Worm (Caenorhabditis elegans) whole organism, L2 larva: ENCODE measurements around the gene nmat-1.

ENCODE experiments used
- C34F6.9 ChIP-seq: fragments of 150-350 bp; optimal IDR thresholded peaks from 2 replicates; lab custom pipeline; 2014; ENCODE audit warnings: missing biosample characterization, missing genetic modification characterization
- F13H6.1 ChIP-seq: sonication (generic microtip); optimal IDR thresholded peaks from 2 replicates; lab custom pipeline; 2016; ENCODE audit warnings: missing genetic modification characterization, missing compliant biosample characterization
- R02D3.7 ChIP-seq: fragments of 150-350 bp; optimal IDR thresholded peaks from 2 replicates; lab custom pipeline; 2014; ENCODE audit warnings: missing biosample characterization, missing genetic modification characterization
- Y55F3AM.14 ChIP-seq: fragments of 200-800 bp; sonication (Bioruptor generic); optimal IDR thresholded peaks from 2 replicates; lab custom pipeline; 2018; ENCODE audit warnings: mild to moderate bottlenecking, missing genetic modification characterization, missing compliant biosample characterization
- ZK546.5 ChIP-seq: sonication (generic microtip); optimal IDR thresholded peaks from 2 replicates; lab custom pipeline; 2017; ENCODE audit warnings: missing biosample characterization, missing genetic modification characterization
- alr-1 ChIP-seq: fragments of 150-350 bp; optimal IDR thresholded peaks from 2 replicates; lab custom pipeline; 2014; ENCODE audit warnings: missing biosample characterization, missing genetic modification characterization
- aly-2 ChIP-seq: fragments of 150-350 bp; optimal IDR thresholded peaks from 2 replicates; lab custom pipeline; 2014; ENCODE audit warnings: missing biosample characterization, missing genetic modification characterization
- ama-1 ChIP-seq: fragments of 150-350 bp; optimal IDR thresholded peaks from 2 replicates; lab custom pipeline; 2018; ENCODE audit warnings: inconsistent platforms
- blmp-1 ChIP-seq: sonication (generic microtip); optimal IDR thresholded peaks from 2 replicates; lab custom pipeline; 2017; ENCODE audit warnings: missing genetic modification characterization, mild to moderate bottlenecking, missing compliant biosample characterization, antibody characterized with exemption, moderate library complexity; ENCODE audit not compliant: insufficient read depth
- ceh-16 ChIP-seq: fragments of 150-350 bp; optimal IDR thresholded peaks from 2 replicates; lab custom pipeline; 2014; ENCODE audit warnings: missing biosample characterization, missing genetic modification characterization
- ceh-82 ChIP-seq: fragments of 150-350 bp; optimal IDR thresholded peaks from 2 replicates; lab custom pipeline; 2014; ENCODE audit warnings: missing biosample characterization, missing genetic modification characterization
- crh-2 ChIP-seq: sonication (generic microtip); optimal IDR thresholded peaks from 2 replicates; lab custom pipeline; 2017; ENCODE audit warnings: missing biosample characterization, missing genetic modification characterization
- dmd-4 ChIP-seq: sonication (generic microtip); optimal IDR thresholded peaks from 2 replicates; lab custom pipeline; 2017; ENCODE audit warnings: missing biosample characterization, missing genetic modification characterization
- egl-27 ChIP-seq: sonication (generic microtip); optimal IDR thresholded peaks from 3 replicates; lab custom pipeline; 2017; ENCODE audit warnings: missing biosample characterization, missing genetic modification reagents, missing genetic modification characterization
- elt-1 ChIP-seq: fragments of 150-350 bp; optimal IDR thresholded peaks from 2 replicates; lab custom pipeline; 2014; ENCODE audit warnings: missing biosample characterization, missing genetic modification characterization
- elt-3 ChIP-seq: sonication (generic microtip); optimal IDR thresholded peaks from 2 replicates; lab custom pipeline; 2017; ENCODE audit warnings: missing biosample characterization, missing genetic modification characterization
- fos-1 ChIP-seq: fragments of 150-350 bp; optimal IDR thresholded peaks from 2 replicates; lab custom pipeline; 2014; ENCODE audit warnings: missing biosample characterization, missing genetic modification characterization
- gmeb-1 ChIP-seq: fragments of 150-350 bp; optimal IDR thresholded peaks from 2 replicates; lab custom pipeline; 2014; ENCODE audit warnings: missing biosample characterization, missing genetic modification characterization
- lin-11 ChIP-seq: fragments of 150-350 bp; sonication (generic microtip); optimal IDR thresholded peaks from 2 replicates; lab custom pipeline; 2014; ENCODE audit warnings: missing biosample characterization, missing genetic modification characterization, inconsistent platforms, mixed read lengths
- lin-13 ChIP-seq: fragments of 150-350 bp; optimal IDR thresholded peaks from 2 replicates; lab custom pipeline; 2014; ENCODE audit warnings: missing biosample characterization, missing genetic modification reagents, missing genetic modification characterization
- lin-39 ChIP-seq: fragments of 150-350 bp; optimal IDR thresholded peaks from 2 replicates; lab custom pipeline; 2014; ENCODE audit warnings: missing biosample characterization, missing genetic modification reagents, missing genetic modification characterization
- lsy-2 ChIP-seq, 2 experiments: fragments of 150-350 bp in 1 of 2; sonication (generic microtip) in 1 of 2; optimal IDR thresholded peaks; 2 replicates each; lab custom pipeline; 2014 to 2017; ENCODE audit warnings: missing biosample characterization in 2 of 2, missing genetic modification characterization in 2 of 2
- mab-5 ChIP-seq: fragments of 150-350 bp; optimal IDR thresholded peaks from 2 replicates; lab custom pipeline; 2014; ENCODE audit warnings: missing biosample characterization, missing genetic modification characterization
- mbf-1 ChIP-seq: sonication (generic microtip); optimal IDR thresholded peaks from 2 replicates; lab custom pipeline; 2017; ENCODE audit warnings: missing biosample characterization, missing genetic modification characterization
- mdl-1 ChIP-seq, 2 experiments: fragments of 150-350 bp in 1 of 2; sonication (generic microtip) in 1 of 2; optimal IDR thresholded peaks; 2 replicates each; lab custom pipeline; 2017; ENCODE audit warnings: missing biosample characterization in 2 of 2, missing genetic modification characterization in 2 of 2
- nhr-10 ChIP-seq: sonication (generic microtip); optimal IDR thresholded peaks from 2 replicates; lab custom pipeline; 2017; ENCODE audit warnings: missing biosample characterization, missing genetic modification characterization
- nhr-11 ChIP-seq: fragments of 150-350 bp; optimal IDR thresholded peaks from 2 replicates; lab custom pipeline; 2014; ENCODE audit warnings: missing biosample characterization, missing genetic modification characterization
- nhr-12 ChIP-seq: fragments of 150-350 bp; optimal IDR thresholded peaks from 2 replicates; lab custom pipeline; 2014; ENCODE audit warnings: missing biosample characterization, missing genetic modification characterization
- nhr-129 ChIP-seq: fragments of 150-350 bp; optimal IDR thresholded peaks from 2 replicates; lab custom pipeline; 2014; ENCODE audit warnings: missing biosample characterization, missing genetic modification characterization
- nhr-21 ChIP-seq: fragments of 150-350 bp; optimal IDR thresholded peaks from 2 replicates; lab custom pipeline; 2014; ENCODE audit warnings: missing biosample characterization, missing genetic modification characterization
- nhr-23 ChIP-seq: fragments of 150-350 bp; optimal IDR thresholded peaks from 2 replicates; lab custom pipeline; 2014; ENCODE audit warnings: missing biosample characterization, missing genetic modification reagents, missing genetic modification characterization
- nhr-25 ChIP-seq: fragments of 150-350 bp; sonication (generic microtip); optimal IDR thresholded peaks from 3 replicates; lab custom pipeline; 2014; ENCODE audit warnings: missing biosample characterization, missing genetic modification characterization
- nhr-6 ChIP-seq: fragments of 150-350 bp; optimal IDR thresholded peaks from 2 replicates; lab custom pipeline; 2014; ENCODE audit warnings: missing biosample characterization, missing genetic modification characterization
- sem-4 ChIP-seq: fragments of 150-350 bp; optimal IDR thresholded peaks from 2 replicates; lab custom pipeline; 2014; ENCODE audit warnings: missing biosample characterization, missing genetic modification reagents, missing genetic modification characterization
- sma-3 ChIP-seq: sonication (generic microtip); optimal IDR thresholded peaks from 2 replicates; lab custom pipeline; 2016; ENCODE audit warnings: missing genetic modification reagents, missing genetic modification characterization, missing compliant biosample characterization
- sma-9 ChIP-seq, 2 experiments: fragments of 150-350 bp in 1 of 2; sonication (generic microtip) in 1 of 2; optimal IDR thresholded peaks; 2 replicates each; lab custom pipeline; 2014 to 2016; ENCODE audit warnings: missing genetic modification characterization in 2 of 2, mild to moderate bottlenecking in 1 of 2, missing biosample characterization in 1 of 2, missing compliant biosample characterization in 1 of 2, missing genetic modification reagents in 1 of 2, moderate library complexity in 1 of 2
- unc-39 ChIP-seq: fragments of 150-350 bp; optimal IDR thresholded peaks from 2 replicates; lab custom pipeline; 2014; ENCODE audit warnings: missing biosample characterization, missing genetic modification characterization
- unc-55 ChIP-seq: fragments of 150-350 bp; sonication (generic microtip); optimal IDR thresholded peaks from 3 replicates; lab custom pipeline; 2014; ENCODE audit warnings: missing biosample characterization, missing genetic modification reagents, missing genetic modification characterization
- zag-1 ChIP-seq: fragments of 150-350 bp; optimal IDR thresholded peaks from 2 replicates; lab custom pipeline; 2014; ENCODE audit warnings: missing biosample characterization, missing genetic modification characterization
- ztf-1 ChIP-seq: fragments of 200-800 bp; sonication (Bioruptor generic); conservative IDR thresholded peaks from 2 replicates; pipeline ENCODE4 v1.3.6; 2022; ENCODE audit warnings: missing genetic modification characterization, missing compliant biosample characterization
- ztf-4 ChIP-seq: fragments of 150-350 bp; optimal IDR thresholded peaks from 2 replicates; lab custom pipeline; 2014; ENCODE audit warnings: missing biosample characterization, missing genetic modification characterization

Gene nmat-1

ce11 chrX:12017908-12018479 is at the start of gene nmat-1, which contains the start of gene ucr-2.1:
nmat-1 (minus strand) TSS chrX:12018043.
ucr-2.1 (plus strand) TSS chrX:12018429.
- TF ChIP-seq nhr-11: no peak
- peak; percentile 60 for TF ChIP-seq nhr-21 (tag; lab: Kevin White, UChicago)
- peak in 1 of 2 experiments; percentile 37 for TF ChIP-seq mdl-1 (tag; optimal IDR thresholded peaks at IDR 0.05; lab: Kevin White, UChicago)
- no peak for TF ChIP-seq dmd-4 (tag; lab: Kevin White, UChicago)
- peak; percentile 72 for TF ChIP-seq lin-13 (GFP tag; lab: Kevin White, UChicago)
- no peak for TF ChIP-seq mbf-1 (tag; lab: Kevin White, UChicago)
- no peak for TF ChIP-seq elt-3 (tag; lab: Kevin White, UChicago)
- TF ChIP-seq alr-1 (tag; lab: Kevin White, UChicago): no peak
- peak; percentile 76 for TF ChIP-seq nhr-129 (tag; lab: Kevin White, UChicago)
- TF ChIP-seq Y55F3AM.14: no peak
- TF ChIP-seq aly-2: no peak
- peak; percentile 63 for TF ChIP-seq lin-11 (tag; lab: Kevin White, UChicago)
- peak; percentile 76 for TF ChIP-seq unc-55 (GFP tag; lab: Kevin White, UChicago)
- no peak for TF ChIP-seq elt-1
- TF ChIP-seq nhr-6 (tag; lab: Kevin White, UChicago): peak; percentile 55
- TF ChIP-seq lsy-2 (tag; optimal IDR thresholded peaks at IDR 0.05; lab: Kevin White, UChicago): peak in 1 of 2 experiments; percentile 74
- no peak for TF ChIP-seq nhr-12
- TF ChIP-seq ceh-16: peak; percentile 10
- TF ChIP-seq ztf-1 (GFP tag; lab: Robert Waterston, UW): no peak
- TF ChIP-seq sem-4 (tag; lab: Kevin White, UChicago): peak; percentile 75
- peak; percentile 86 for TF ChIP-seq sma-9 (GFP tag; optimal IDR thresholded peaks at IDR 0.05; lab: Kevin White, UChicago)
- TF ChIP-seq sma-9 (tag; optimal IDR thresholded peaks at IDR 0.05; lab: Kevin White, UChicago): no peak
- no peak for TF ChIP-seq lin-39
- TF ChIP-seq zag-1: no peak
- TF ChIP-seq nhr-23 (tag; lab: Kevin White, UChicago): no peak
- peak; percentile 86 for TF ChIP-seq crh-2 (tag; lab: Kevin White, UChicago)
- no peak for TF ChIP-seq blmp-1 (tag; lab: Kevin White, UChicago)
- peak; percentile 32 for TF ChIP-seq egl-27
- TF ChIP-seq ZK546.5: no peak
- no peak for TF ChIP-seq R02D3.7 (tag; lab: Kevin White, UChicago)
- TF ChIP-seq fos-1 (tag; lab: Kevin White, UChicago): peak; percentile 91
- TF ChIP-seq nhr-25 (tag; lab: Kevin White, UChicago): peak; percentile 75
- TF ChIP-seq C34F6.9: peak; percentile 74
- no peak for TF ChIP-seq ztf-4 (tag; lab: Kevin White, UChicago)
- TF ChIP-seq ama-1 (lab: Kevin White, UChicago): no peak
- peak; percentile 72 for TF ChIP-seq gmeb-1 (tag; lab: Kevin White, UChicago)
- peak; percentile 89 for TF ChIP-seq sma-3 (GFP tag; lab: Kevin White, UChicago)
- no peak for TF ChIP-seq mab-5 (tag; lab: Kevin White, UChicago)
- peak; percentile 78 for TF ChIP-seq F13H6.1 (tag; lab: Kevin White, UChicago)
- TF ChIP-seq, all 48 proteins: peak for 19

ce11 chrX:12064908-12065307 is 47.1 kb upstream of the nmat-1 start, which contains the start of gene lgc-23:
lgc-23 (plus strand) TSS chrX:12065208.
- no peak for TF ChIP-seq nhr-11
- no peak for TF ChIP-seq ceh-16
- no peak for TF ChIP-seq nhr-10 (tag; lab: Kevin White, UChicago)

- TF ChIP-seq ztf-1 (GFP tag; lab: Robert Waterston, UW) (no peak), ceh-82 (tag; lab: Kevin White, UChicago) (no peak), ztf-4 (tag; lab: Kevin White, UChicago) (no peak), mbf-1 (tag; lab: Kevin White, UChicago) (no peak), sma-9 (GFP tag; optimal IDR thresholded peaks at IDR 0.05; lab: Kevin White, UChicago) (no peak), sma-9 (tag; optimal IDR thresholded peaks at IDR 0.05; lab: Kevin White, UChicago) (no peak), nhr-11 (no peak), sma-3 (GFP tag; lab: Kevin White, UChicago) (no peak), dmd-4 (tag; lab: Kevin White, UChicago) (no peak), nhr-12 (no peak), mdl-1 (tag; optimal IDR thresholded peaks at IDR 0.05; lab: Kevin White, UChicago) (no peak), crh-2 (tag; lab: Kevin White, UChicago) (no peak), zag-1 (no peak), nhr-10 (tag; lab: Kevin White, UChicago) (no peak), unc-39 (tag; lab: Kevin White, UChicago) (no peak), aly-2 (no peak), nhr-21 (tag; lab: Kevin White, UChicago) (no peak), egl-27 (no peak), alr-1 (tag; lab: Kevin White, UChicago) (no peak), nhr-6 (tag; lab: Kevin White, UChicago) (no peak)
Observed at ce11 chrX:12056973-12057372, 39.1 kb upstream of the nmat-1 start, which contains the start of gene B0198.3. B0198.3 (minus strand) TSS chrX:12057073.
